Fruit fly (Drosophila melanogaster): Measurements from ENCODE around the gene CG5194.

The CG5194 gene

dm6 chr3L:9025680-9026079, 16.0 kb upstream of the CG5194 start (continued):
- TF ChIP-seq lab (GFP tag; optimal IDR thresholded peaks at IDR 0.05): peak; percentile 83
- peak; percentile 81 for TF ChIP-seq CG2120 (GFP tag; optimal IDR thresholded peaks at IDR 0.05)
- peak; percentile 67 for TF ChIP-seq CG8281 (tag; optimal IDR thresholded peaks at IDR 0.05)
- peak; percentile 89 for TF ChIP-seq Sox102F (GFP tag; optimal IDR thresholded peaks at IDR 0.05)
- peak; percentile 59 for TF ChIP-seq org-1 (GFP tag; optimal IDR thresholded peaks at IDR 0.05)
- peak; percentile 89 for TF ChIP-seq Aef1 (GFP tag; IDR thresholded peaks at IDR 0.05)
- peak; percentile 82 for TF ChIP-seq NFAT (GFP tag; IDR thresholded peaks at IDR 0.05)
- peak; percentile 39 for TF ChIP-seq psq (GFP tag; optimal IDR thresholded peaks at IDR 0.05)
- TF ChIP-seq CG11723 (GFP tag; optimal IDR thresholded peaks at IDR 0.05): peak; percentile 50
- no peak for TF ChIP-seq Poxn (GFP tag; IDR thresholded peaks at IDR 0.05)
- TF ChIP-seq Nf-YC (tag; optimal IDR thresholded peaks at IDR 0.05): peak; percentile 26
- peak; percentile 77 for TF ChIP-seq gt (GFP tag; IDR thresholded peaks at IDR 0.05)
- peak; percentile 84 for TF ChIP-seq CG30403 (GFP tag; optimal IDR thresholded peaks at IDR 0.05)
- TF ChIP-seq CG13624 (GFP tag; optimal IDR thresholded peaks at IDR 0.05): peak; percentile 79
- TF ChIP-seq CG4820 (GFP tag; optimal IDR thresholded peaks at IDR 0.05): peak; percentile 81
- peak; percentile 72 for TF ChIP-seq Taf1 (GFP tag; IDR thresholded peaks at IDR 0.05)
- no peak for TF ChIP-seq CG8478 (optimal IDR thresholded peaks at IDR 0.05)
- TF ChIP-seq sug (tag; optimal IDR thresholded peaks at IDR 0.05): peak; percentile 42
- TF ChIP-seq Opbp (GFP tag; IDR thresholded peaks at IDR 0.05; ENCODE audit: partially characterized antibody): no peak
- TF ChIP-seq Nf-YB (GFP tag; optimal IDR thresholded peaks at IDR 0.05): peak; percentile 53
- peak; percentile 95 for TF ChIP-seq dmrt99B (tag; optimal IDR thresholded peaks at IDR 0.05)
- TF ChIP-seq lbe (GFP tag; optimal IDR thresholded peaks at IDR 0.05): no peak
- no peak for TF ChIP-seq D (optimal IDR thresholded peaks at IDR 0.05)
- peak; percentile 78 for TF ChIP-seq D (GFP tag; optimal IDR thresholded peaks at IDR 0.05)
- peak; percentile 63 for TF ChIP-seq CG11398 (GFP tag; optimal IDR thresholded peaks at IDR 0.05)
- TF ChIP-seq Rx (GFP tag; IDR thresholded peaks at IDR 0.05): peak; percentile 76
- TF ChIP-seq Lhr (GFP tag; optimal IDR thresholded peaks at IDR 0.05): peak; percentile 38
- peak; percentile 27 for TF ChIP-seq Myb (GFP tag; optimal IDR thresholded peaks at IDR 0.05)
- peak; percentile 12 for TF ChIP-seq CG3995 (GFP tag; optimal IDR thresholded peaks at IDR 0.05)
- peak; percentile 40 for TF ChIP-seq CG31388 (GFP tag; optimal IDR thresholded peaks at IDR 0.05)
- TF ChIP-seq abd-A (tag; optimal IDR thresholded peaks at IDR 0.05): peak; percentile 21
- TF ChIP-seq grau (tag; optimal IDR thresholded peaks at IDR 0.05): peak; percentile 84
- TF ChIP-seq nerfin-1 (tag; optimal IDR thresholded peaks at IDR 0.05): peak; percentile 78
- peak; percentile 68 for TF ChIP-seq pnt (GFP tag; optimal IDR thresholded peaks at IDR 0.05)
- peak; percentile 81 for TF ChIP-seq Vsx1 (GFP tag; optimal IDR thresholded peaks at IDR 0.05)
- no peak for TF ChIP-seq mld (GFP tag; IDR thresholded peaks at IDR 0.05; ENCODE audit: partially characterized antibody)
- TF ChIP-seq wdn (GFP tag; IDR thresholded peaks at IDR 0.05): peak; percentile 63
- TF ChIP-seq z (GFP tag; IDR thresholded peaks at IDR 0.05): peak; percentile 72; the same call in 2 of the 3 replicates
- peak; percentile 58 for TF ChIP-seq CG33557 (GFP tag; optimal IDR thresholded peaks at IDR 0.05)
- peak; percentile 77 for TF ChIP-seq CG16863 (GFP tag; optimal IDR thresholded peaks at IDR 0.05)
- no peak for TF ChIP-seq prd (optimal IDR thresholded peaks at IDR 0.05)
- TF ChIP-seq prd (GFP tag; IDR thresholded peaks at IDR 0.05): peak; percentile 94
- peak; percentile 75; the same call in 1 of the 2 replicates for TF ChIP-seq dati (GFP tag; IDR thresholded peaks at IDR 0.05)
- peak; percentile 52 for TF ChIP-seq pb (GFP tag; optimal IDR thresholded peaks at IDR 0.05)
- peak; percentile 87 for TF ChIP-seq CG7372 (GFP tag; IDR thresholded peaks at IDR 0.05)
- peak; percentile 65; the same call in 2 of the 3 replicates for TF ChIP-seq sr (GFP tag; IDR thresholded peaks at IDR 0.05)
- TF ChIP-seq CG4282 (GFP tag; optimal IDR thresholded peaks at IDR 0.05): peak; percentile 45
- TF ChIP-seq CG18476 (GFP tag; optimal IDR thresholded peaks at IDR 0.05): peak; percentile 68
- TF ChIP-seq nerfin-2 (GFP tag; IDR thresholded peaks at IDR 0.05; ENCODE audit: partially characterized antibody): no peak
- peak; percentile 33 for TF ChIP-seq CG15514 (GFP tag; optimal IDR thresholded peaks at IDR 0.05)

Measured in whole organism, embryonic.